Fruit fly (Drosophila melanogaster): Measurements from ENCODE around the gene Hsp68.

The Hsp68 gene

DNA sequence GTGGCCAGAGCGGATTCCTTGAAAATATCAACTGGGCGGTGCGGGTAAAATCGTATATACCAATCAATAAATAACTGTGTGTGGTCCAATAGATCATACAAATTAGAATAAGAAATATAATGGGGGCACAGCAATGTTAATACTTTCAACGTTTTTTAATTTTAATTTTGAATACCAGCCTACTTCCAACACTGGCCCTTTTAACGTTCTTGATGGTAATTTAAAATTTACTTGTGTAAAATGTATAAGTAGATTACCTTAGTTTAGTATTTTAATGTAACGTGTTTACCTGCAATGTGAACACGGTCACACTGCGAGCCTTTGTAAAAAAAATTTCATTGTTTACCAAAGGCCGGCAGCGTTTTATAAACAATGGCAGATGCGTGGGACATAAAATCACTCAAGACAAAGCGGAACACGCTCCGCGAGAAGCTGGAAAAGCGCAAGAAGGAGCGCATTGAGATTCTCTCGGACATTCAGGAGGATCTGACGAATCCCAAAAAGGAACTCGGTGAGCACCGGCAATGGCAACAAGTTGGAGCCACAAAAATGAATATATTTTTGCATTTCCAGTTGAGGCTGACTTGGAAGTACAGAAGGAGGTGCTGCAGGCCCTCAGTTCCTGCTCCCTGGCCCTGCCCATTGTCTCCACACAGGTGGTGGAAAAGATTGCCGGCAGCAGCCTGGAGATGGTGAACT is 25.1 kb downstream of the Hsp68 start, which contains the start of the genes KrT95D and Mettl3 (continued):
- TF ChIP-seq CG11902 (GFP tag; optimal IDR thresholded peaks at IDR 0.05) (no peak), CG16779 (tag; optimal IDR thresholded peaks at IDR 0.05) (no peak), Eip78C (GFP tag) (no peak), cyc (GFP tag; optimal IDR thresholded peaks at IDR 0.05) (peak; percentile 3), Gug (GFP tag; IDR thresholded peaks at IDR 0.05) (no peak), dsx (GFP tag; optimal IDR thresholded peaks at IDR 0.05; ENCODE audit: poor library complexity, severe bottlenecking) (no peak), ss (GFP tag; optimal IDR thresholded peaks at IDR 0.05) (no peak), acj6 (GFP tag; optimal IDR thresholded peaks at IDR 0.05) (no peak), topi (GFP tag; optimal IDR thresholded peaks at IDR 0.05) (no peak), spab (GFP tag; optimal IDR thresholded peaks at IDR 0.05) (no peak), CG1621 (tag; optimal IDR thresholded peaks at IDR 0.05) (no peak), CG6163 (GFP tag; IDR thresholded peaks at IDR 0.05) (no peak), esn (GFP tag; optimal IDR thresholded peaks at IDR 0.05) (no peak), Ets96B (tag; optimal IDR thresholded peaks at IDR 0.05) (no peak), net (GFP tag; optimal IDR thresholded peaks at IDR 0.05) (no peak), Sox14 (GFP tag; optimal IDR thresholded peaks at IDR 0.05) (peak; percentile 87), Met (GFP tag; optimal IDR thresholded peaks at IDR 0.05) (peak; percentile 49), CG6808 (GFP tag; optimal IDR thresholded peaks at IDR 0.05) (no peak)

DNA sequence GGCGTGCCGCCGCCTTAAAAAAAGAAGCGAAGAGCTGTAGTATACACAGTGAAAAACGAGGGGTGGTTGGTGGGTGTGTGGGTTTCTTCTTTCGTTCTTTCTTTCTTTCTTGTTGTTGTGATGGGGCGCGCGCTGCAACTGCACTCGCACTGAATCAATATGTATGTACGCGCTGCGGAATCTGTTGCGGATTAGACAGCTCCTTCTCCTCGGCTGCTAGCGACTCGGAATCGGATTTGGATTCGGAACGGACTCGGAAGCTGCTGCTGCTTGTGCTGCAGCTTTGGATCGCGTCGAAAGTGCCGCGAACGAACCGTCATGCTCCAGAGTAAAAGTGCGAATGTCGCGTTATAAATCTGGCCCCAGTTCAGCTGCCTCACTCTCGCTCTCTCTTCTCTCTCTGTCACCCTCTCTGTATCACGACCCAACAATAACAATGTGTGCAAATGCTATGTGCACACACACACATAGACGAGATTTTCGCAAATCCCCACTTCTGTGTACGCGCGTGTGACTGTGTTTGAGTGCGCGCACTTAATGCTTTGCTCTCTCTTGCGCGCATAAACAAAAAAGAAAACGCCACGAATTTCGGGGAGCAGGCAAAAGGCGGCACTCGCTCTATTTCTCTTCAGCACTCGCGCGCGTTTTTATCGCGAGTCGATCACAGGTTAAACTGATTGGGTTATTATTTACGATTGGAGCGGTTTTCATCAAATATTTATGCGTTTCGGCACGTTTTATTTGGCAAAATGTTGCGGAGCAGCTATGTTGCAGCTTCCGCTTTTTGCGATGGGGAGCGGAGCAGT is 25.9 kb downstream of the Hsp68 start:
- TF ChIP-seq Gug (GFP tag; IDR thresholded peaks at IDR 0.05), result peak; percentile 44; the same call in 1 of the 2 replicates
- peak; percentile 29 for TF ChIP-seq CG6792 (GFP tag; optimal IDR thresholded peaks at IDR 0.05)
- no peak for TF ChIP-seq pdm3 (GFP tag; optimal IDR thresholded peaks at IDR 0.05)
- peak; percentile 65 for TF ChIP-seq CG16779 (tag; optimal IDR thresholded peaks at IDR 0.05)
- no peak for TF ChIP-seq Ets21C (GFP tag; optimal IDR thresholded peaks at IDR 0.05)
- TF ChIP-seq CG6163 (GFP tag; IDR thresholded peaks at IDR 0.05), result no peak; the same call in 2 of the 3 replicates
- no peak for TF ChIP-seq Hr4 (GFP tag; optimal IDR thresholded peaks at IDR 0.05)
- TF ChIP-seq CG11762 (GFP tag; optimal IDR thresholded peaks at IDR 0.05; ENCODE audit: insufficient read depth), result peak; percentile 3
- peak; percentile 34 for TF ChIP-seq CG32006 (GFP tag; optimal IDR thresholded peaks at IDR 0.05)
- TF ChIP-seq vri (GFP tag; optimal IDR thresholded peaks at IDR 0.05), result peak; percentile 56
- peak; percentile 6 for TF ChIP-seq Sox102F (GFP tag; optimal IDR thresholded peaks at IDR 0.05)
- TF ChIP-seq Smox (GFP tag; optimal IDR thresholded peaks at IDR 0.05), result peak; percentile 3
- peak; percentile 16 for TF ChIP-seq CG31627 (GFP tag; optimal IDR thresholded peaks at IDR 0.05)
- no peak for TF ChIP-seq lz (GFP tag; optimal IDR thresholded peaks at IDR 0.05)
- TF ChIP-seq CG11294 (GFP tag; IDR thresholded peaks at IDR 0.05), result no peak; the same call in 1 of the 2 replicates
- TF ChIP-seq fkh (GFP tag; optimal IDR thresholded peaks at IDR 0.05), result no peak
- TF ChIP-seq svp (GFP tag), result peak; percentile 94
- no peak for TF ChIP-seq CG8319 (GFP tag; optimal IDR thresholded peaks at IDR 0.05)
- TF ChIP-seq OdsH (GFP tag; optimal IDR thresholded peaks at IDR 0.05), result no peak
- no peak for TF ChIP-seq dac (GFP tag; optimal IDR thresholded peaks at IDR 0.05)
- no peak for TF ChIP-seq fd59A (GFP tag; optimal IDR thresholded peaks at IDR 0.05)
- peak; percentile 5 for TF ChIP-seq spab (GFP tag; optimal IDR thresholded peaks at IDR 0.05)
- peak; percentile 50 for TF ChIP-seq Sox14 (GFP tag; optimal IDR thresholded peaks at IDR 0.05)
- peak; percentile 53 for TF ChIP-seq Eip75B (GFP tag; optimal IDR thresholded peaks at IDR 0.05)
- TF ChIP-seq salr (GFP tag; optimal IDR thresholded peaks at IDR 0.05), result no peak
- peak; percentile 29 for TF ChIP-seq esn (GFP tag; optimal IDR thresholded peaks at IDR 0.05)
- TF ChIP-seq CG3919 (GFP tag; optimal IDR thresholded peaks at IDR 0.05), result peak; percentile 51
- no peak for TF ChIP-seq Hr38 (GFP tag; optimal IDR thresholded peaks at IDR 0.05)
- TF ChIP-seq CG11902 (GFP tag; optimal IDR thresholded peaks at IDR 0.05), result peak; percentile 11
- TF ChIP-seq dsx (GFP tag; optimal IDR thresholded peaks at IDR 0.05; ENCODE audit: poor library complexity, severe bottlenecking), result peak; percentile 83
- TF ChIP-seq eg (GFP tag; IDR thresholded peaks at IDR 0.05), result peak; percentile 67; the same call in 2 of the 3 replicates
- TF ChIP-seq Lpt (GFP tag; optimal IDR thresholded peaks at IDR 0.05), result no peak
- TF ChIP-seq CG6808 (GFP tag; optimal IDR thresholded peaks at IDR 0.05), result peak; percentile 32
- peak; percentile 64 for TF ChIP-seq net (GFP tag; optimal IDR thresholded peaks at IDR 0.05)
- no peak for TF ChIP-seq Met (GFP tag; optimal IDR thresholded peaks at IDR 0.05)
- TF ChIP-seq CG34406 (GFP tag; optimal IDR thresholded peaks at IDR 0.05), result peak; percentile 12
- TF ChIP-seq ss (GFP tag; optimal IDR thresholded peaks at IDR 0.05), result peak; percentile 55 to 58
- TF ChIP-seq Sox15 (GFP tag; optimal IDR thresholded peaks at IDR 0.05), result no peak
- peak; percentile 13 for TF ChIP-seq Hr39 (GFP tag; optimal IDR thresholded peaks at IDR 0.05)

Measured in whole organism, prepupa.